Worm (Caenorhabditis elegans) whole organism, dauer: Measurements from ENCODE around the gene btb-11.
"Not testable (repeated sequence)": the region's sequence is repeated elsewhere in the genome, so short reads cannot be mapped to it uniquely, and the experiment has no call there.

ENCODE experiments used
- unc-62 ChIP-seq: sonication (generic microtip); optimal IDR thresholded peaks from 2 replicates; lab custom pipeline; 2017; ENCODE audit warnings: missing biosample characterization, missing genetic modification reagents, missing genetic modification characterization

The btb-11 gene

ce11 chrII:1024684-1025083 lies at the start of gene btb-11:
Gene btb-11 (minus strand): TSS chrII:1024784.
- not testable (repeated sequence) for TF ChIP-seq unc-62

- TF ChIP-seq unc-62, result no peak
These were observed 47.5 kb upstream of the btb-11 start, which contains the start of gene K02E7.4 for ce11 chrII:1072106-1072505. Gene K02E7.4 (plus strand): TSS chrII:1072406.

- no peak for TF ChIP-seq unc-62
These were observed 46.8 kb upstream of the btb-11 start for ce11 chrII:1071432-1071831.

- TF ChIP-seq unc-62, result no peak
These were observed 46.3 kb upstream of the btb-11 start, which contains the start of gene K02E7.12 for ce11 chrII:1070875-1071274. Gene K02E7.12 (plus strand): TSS chrII:1071175.

DNA sequence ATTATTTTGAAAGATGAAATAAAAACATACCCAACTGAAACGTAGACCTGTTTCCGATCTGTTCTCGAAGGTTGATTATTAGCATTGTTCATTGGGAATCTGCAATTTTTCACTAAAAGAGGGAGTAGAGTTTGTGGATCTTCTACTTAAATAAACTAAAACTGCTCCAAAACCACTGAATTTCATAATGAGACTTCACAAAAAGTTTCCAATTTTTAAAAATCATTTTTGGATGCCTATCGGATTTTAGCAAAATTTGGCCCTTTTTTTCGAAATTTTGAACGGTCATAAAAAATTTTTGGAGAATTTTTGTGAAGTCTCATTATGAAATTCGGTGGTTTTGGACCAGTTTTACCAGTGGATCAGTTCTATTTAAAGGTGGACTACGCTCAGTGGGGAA lies 42.3 kb upstream of the btb-11 start, which contains the start of gene K02E7.10:
TSS of gene K02E7.10 (minus strand) at position 101 of the 400 bp plus-strand sequence.
- no peak for TF ChIP-seq unc-62

DNA sequence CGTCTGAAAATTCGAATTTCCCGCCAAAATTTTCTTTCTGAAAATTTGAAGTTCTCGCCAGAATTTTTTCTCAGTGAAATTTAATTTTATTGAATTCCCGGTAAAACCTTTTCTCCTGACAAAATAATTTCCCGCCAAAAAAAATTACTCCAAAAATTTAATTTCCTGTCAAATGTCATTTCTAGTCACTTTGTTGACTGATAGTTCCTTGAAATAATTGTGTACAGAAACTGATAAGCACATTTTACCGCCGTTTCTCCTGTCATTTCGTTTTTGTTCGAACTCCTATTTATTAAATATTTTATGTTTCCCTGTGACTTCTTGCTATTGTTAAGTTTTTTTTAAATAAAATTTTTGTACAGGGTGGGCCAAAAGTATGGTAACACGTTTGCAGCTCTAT lies 39.3 kb upstream of the btb-11 start:
- no peak for TF ChIP-seq unc-62

ce11 chrII:1060702-1061101 lies 36.1 kb upstream of the btb-11 start, which contains the start of gene btb-10:
Gene btb-10 (minus strand): TSS chrII:1060802.
- not testable (repeated sequence) for TF ChIP-seq unc-62

- TF ChIP-seq unc-62, result no peak
These were observed 32.3 kb upstream of the btb-11 start for ce11 chrII:1056844-1057243.

DNA sequence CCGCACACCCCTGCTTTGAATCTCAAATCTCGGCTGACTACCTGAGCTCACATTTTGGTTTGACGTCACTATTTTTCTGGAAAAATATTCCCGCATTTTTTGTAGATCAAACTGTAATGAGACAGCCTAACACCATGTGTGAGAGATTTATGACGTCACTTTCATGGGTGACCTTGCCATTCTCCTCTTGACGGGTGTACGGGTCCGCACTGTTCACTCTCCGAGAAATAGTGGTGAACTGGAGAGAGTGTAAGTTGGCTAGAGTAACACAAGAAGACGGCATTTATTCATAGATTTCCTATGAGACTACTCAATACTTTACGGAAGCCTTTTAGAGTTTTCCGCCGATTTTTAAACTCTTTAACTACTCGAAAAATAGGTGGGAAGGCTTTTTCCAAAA lies 30.1 kb upstream of the btb-11 start, which contains the start of gene K02E7.7:
TSS of gene K02E7.7 (plus strand) at position 301 of the 400 bp plus-strand sequence.
- TF ChIP-seq unc-62, result not testable (repeated sequence)

- TF ChIP-seq unc-62, result no peak
These were observed 25.3 kb upstream of the btb-11 start, which contains the start of gene fbxb-40 for ce11 chrII:1049849-1050248. Gene fbxb-40 (minus strand): TSS chrII:1049949.

DNA sequence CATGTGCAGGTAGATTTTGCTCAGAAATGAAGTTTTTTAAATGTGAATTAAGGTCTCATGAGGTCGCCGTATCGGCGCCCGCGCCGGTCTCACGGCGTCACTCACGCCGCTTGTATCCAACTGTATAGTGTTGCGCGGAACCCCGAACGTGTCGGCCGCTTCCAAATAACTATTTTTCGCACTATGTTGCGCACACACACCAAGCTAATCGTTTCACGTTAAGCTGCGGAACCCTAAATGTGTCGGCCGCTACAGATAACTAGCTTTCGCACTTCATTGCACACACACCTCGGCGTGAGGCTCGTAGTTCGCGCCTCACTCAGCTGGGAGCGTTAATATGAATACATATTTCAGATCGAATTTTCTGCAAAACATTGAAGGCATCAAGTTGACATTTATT lies 22.4 kb upstream of the btb-11 start:
- TF ChIP-seq unc-62, result no peak

- TF ChIP-seq unc-62, result no peak
These were observed 21.1 kb upstream of the btb-11 start, which contains the start of gene str-148 for ce11 chrII:1045692-1046091. Gene str-148 (plus strand): TSS chrII:1045992.

ce11 chrII:1043932-1044331 lies 19.3 kb upstream of the btb-11 start, which contains the start of gene fbxb-45:
Gene fbxb-45 (minus strand): TSS chrII:1044032.
- not testable (repeated sequence) for TF ChIP-seq unc-62

DNA sequence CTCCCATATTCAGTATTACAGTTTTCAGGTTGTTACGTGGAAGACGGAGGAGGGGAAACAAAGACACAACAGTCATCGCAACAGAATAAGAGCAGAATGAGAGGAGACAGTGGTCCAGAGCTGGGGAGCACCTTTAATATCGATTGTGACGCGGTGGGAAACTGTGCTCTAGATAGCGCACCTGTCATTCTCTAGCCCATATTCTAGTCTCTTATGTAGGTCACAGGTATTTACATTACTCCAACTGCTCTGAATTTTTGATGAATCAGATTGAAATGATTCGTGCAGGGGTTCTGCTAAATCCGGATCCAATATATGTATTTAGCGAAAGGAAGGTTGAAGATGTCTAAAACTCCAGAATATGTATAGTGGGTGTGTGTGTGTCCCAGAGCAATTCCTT lies 17.6 kb upstream of the btb-11 start, which contains the start of gene fbxb-41:
TSS of gene fbxb-41 (minus strand) at position 101 of the 400 bp plus-strand sequence.
- no peak for TF ChIP-seq unc-62

DNA sequence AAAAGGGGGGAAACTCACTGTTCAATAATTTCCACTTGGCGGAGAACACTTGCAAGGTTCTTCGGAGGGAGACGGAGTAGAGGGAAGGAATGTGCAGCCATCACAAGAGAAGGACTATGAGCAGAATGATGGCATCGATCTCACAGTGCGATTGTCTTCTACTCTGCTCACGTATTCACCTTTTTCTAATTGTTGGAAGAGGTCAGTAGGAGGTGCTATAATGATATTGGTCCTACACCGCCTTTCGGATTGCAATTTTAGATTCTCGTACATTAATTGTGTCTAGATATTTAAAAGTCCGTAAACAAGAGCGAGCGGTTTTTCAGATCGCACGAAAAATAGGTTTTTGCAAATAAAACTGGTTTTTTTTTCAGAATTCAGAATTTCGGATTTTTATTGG lies 15.9 kb upstream of the btb-11 start, which contains the start of gene fbxb-39:
TSS of gene fbxb-39 (minus strand) at position 101 of the 400 bp plus-strand sequence.
- no peak for TF ChIP-seq unc-62

DNA sequence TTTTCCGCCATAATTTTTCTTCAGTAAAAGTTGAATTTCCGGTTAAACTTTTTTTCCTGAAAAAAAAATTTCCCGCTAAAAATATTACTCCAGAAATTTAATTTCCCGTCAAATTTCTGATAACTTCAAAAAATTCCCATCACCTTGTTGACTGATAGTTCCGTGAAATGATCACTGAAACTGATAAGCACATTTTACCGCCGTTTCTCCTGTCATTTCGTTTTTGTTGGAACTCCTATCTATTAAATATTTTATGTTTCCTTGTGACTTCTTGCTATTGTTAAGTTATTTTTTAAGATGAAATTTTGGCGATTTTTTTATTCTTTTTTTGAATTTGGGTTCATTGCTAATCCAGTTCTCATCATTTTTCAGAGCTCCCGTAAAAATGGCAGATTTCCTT lies 4.0 kb upstream of the btb-11 start, which contains the start of gene math-34:
TSS of gene math-34 (plus strand) at position 371 of the 400 bp plus-strand sequence.
- no peak for TF ChIP-seq unc-62

ce11 chrII:1026670-1027069 lies 2.1 kb upstream of the btb-11 start, which contains the start of gene M01D1.12:
Gene M01D1.12 (plus strand): TSS chrII:1026970.
- TF ChIP-seq unc-62, result no peak

- TF ChIP-seq unc-62, result not testable (repeated sequence)
These were observed 18.2 kb downstream of the btb-11 start, which contains the start of gene F45D11.14 for ce11 chrII:1006375-1006774. Gene F45D11.14 (minus strand): TSS chrII:1006475.
